Fruit fly (Drosophila melanogaster) Kc167 (cell line): ENCODE results near the gene CG6216.

Experiments
- h ChIP-seq: fragments of >200 bp; optimal IDR thresholded peaks from 3 replicates; lab custom pipeline; 2018; ENCODE audit warnings: missing external identifiers
- insv ChIP-seq: fragments of >200 bp; optimal IDR thresholded peaks from 3 replicates; lab custom pipeline; 2018; ENCODE audit warnings: missing external identifiers
- psq ChIP-seq: fragments of >200 bp; optimal IDR thresholded peaks from 2 replicates; lab custom pipeline; 2017; ENCODE audit warnings: missing external identifiers

DNA sequence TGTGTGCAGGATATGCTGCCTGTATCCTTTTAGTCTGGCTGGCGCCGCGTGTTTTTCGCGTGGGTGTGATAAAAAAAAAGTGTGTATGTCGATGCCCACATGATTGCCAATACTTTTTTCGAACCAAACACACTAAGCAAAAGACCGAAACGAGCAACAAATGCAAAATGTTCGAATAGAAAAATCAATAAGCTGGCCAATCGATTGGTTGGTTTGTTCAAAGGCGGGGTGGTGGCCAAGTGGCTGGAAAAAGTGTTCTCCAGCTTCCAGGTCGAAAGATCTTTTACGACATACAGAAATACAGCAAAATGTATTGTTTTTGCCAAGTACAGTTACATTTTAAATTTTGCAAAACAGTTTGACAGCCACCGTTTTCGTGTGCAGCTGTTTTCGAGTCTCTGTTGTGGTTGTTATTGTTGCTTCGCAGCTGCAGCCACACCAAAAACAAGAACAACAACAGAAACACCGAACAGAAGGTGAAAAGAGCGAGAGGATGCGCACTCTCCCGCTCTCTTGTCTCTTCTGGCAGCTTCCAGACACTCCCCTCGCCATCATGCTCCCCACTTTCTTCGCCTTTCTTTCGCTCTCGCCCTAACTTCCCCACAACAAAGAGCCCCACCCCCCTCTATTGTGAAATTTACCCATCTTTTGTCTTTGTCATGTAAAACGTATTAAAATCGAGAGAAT lies 26.8 kb downstream of the CG6216 start:
- no peak for TF ChIP-seq psq
- TF ChIP-seq insv (lab: Kevin White, UChicago): no peak
- no peak for TF ChIP-seq h
